Worm (Caenorhabditis elegans): ENCODE results near the gene wdr-20.

wdr-20 gene

ce11 chrV:10134077-10134693 lies at the start of gene wdr-20, which contains the start of the genes C08B6.18 and C08B6.8:
Gene wdr-20, minus strand, starts transcription at chrV:10134158.
Gene C08B6.18, minus strand, starts transcription at chrV:10134127.
Gene C08B6.8, plus strand, starts transcription at chrV:10134643.
- no peak for TF ChIP-seq unc-62 (GFP tag; optimal IDR thresholded peaks at IDR 0.05)

- TF ChIP-seq unc-62 (GFP tag; optimal IDR thresholded peaks at IDR 0.05), result no peak
Measured at ce11 chrV:10182984-10183383, 49.0 kb upstream of the wdr-20 start, which contains the start of gene ZK856.4. Gene ZK856.4, plus strand, starts transcription at chrV:10183284.

DNA sequence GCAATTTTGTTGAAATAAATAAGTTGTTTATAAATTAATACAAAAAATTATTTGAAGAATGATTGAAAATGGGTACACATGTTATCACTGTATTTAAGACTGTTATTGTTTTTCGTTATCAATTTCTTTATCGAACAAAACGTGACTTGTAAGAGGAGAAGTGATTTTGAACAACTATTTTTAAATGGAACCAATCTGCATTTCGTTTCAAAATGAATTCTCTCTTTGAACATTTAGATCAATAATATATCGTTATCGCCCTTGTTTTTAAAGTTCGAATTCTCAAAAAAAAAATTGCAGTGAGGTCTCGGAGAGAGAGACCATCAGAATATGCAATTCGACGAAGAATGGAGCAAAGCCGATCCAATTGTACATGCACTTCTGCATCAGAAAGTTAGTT lies 45.3 kb upstream of the wdr-20 start, which contains the start of gene cul-5:
Gene cul-5, plus strand, starts transcription at position 301 of the 400 bp plus-strand sequence.
- no peak for TF ChIP-seq unc-62 (GFP tag; optimal IDR thresholded peaks at IDR 0.05)

DNA sequence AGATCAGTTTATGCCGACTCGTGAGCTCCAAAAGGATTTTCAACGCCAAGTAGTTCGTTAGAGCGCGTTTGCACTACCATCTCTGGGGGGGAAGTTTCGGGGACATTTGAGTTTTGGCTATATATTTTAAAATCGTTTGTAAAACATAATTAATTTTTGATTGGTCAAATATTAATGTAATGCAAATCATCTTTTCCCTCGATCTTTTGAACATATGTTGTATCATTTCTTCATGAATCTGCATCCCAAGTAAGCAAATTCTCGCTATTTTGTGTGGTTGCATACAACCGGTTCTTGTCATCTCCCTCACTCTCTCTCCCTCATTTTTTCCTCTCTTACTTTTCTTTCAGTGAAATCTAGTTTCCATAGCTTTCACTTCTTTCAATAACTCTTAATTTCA lies 44.2 kb upstream of the wdr-20 start:
- TF ChIP-seq unc-62 (GFP tag; optimal IDR thresholded peaks at IDR 0.05), result no peak

DNA sequence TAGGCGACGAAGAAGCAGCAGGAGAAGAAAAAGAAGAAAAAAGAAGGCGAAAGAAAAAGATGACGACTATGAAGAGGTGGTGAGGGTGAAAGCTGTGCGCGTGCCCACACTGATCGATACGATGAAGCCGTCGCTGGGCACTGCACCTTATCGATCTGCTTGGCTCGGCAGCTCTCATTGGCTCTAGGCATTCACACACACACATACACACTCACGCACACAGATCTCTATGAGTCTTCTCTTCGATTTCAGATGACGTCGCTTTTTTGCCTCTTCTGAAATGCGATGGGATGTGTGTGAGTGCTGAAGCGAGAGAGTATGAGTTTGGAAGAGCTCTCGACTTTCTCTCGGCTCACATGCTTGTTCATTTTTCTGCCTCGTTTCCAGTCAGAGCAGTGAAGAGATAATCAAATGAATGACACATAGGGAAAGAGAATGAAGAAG lies 40.7 kb upstream of the wdr-20 start:
- no peak for TF ChIP-seq unc-62 (GFP tag; optimal IDR thresholded peaks at IDR 0.05)

- TF ChIP-seq unc-62 (GFP tag; optimal IDR thresholded peaks at IDR 0.05), result no peak
Measured at ce11 chrV:10173653-10174052, 39.7 kb upstream of the wdr-20 start, which contains the start of gene egl-3. Gene egl-3, minus strand, starts transcription at chrV:10173753.

ce11 chrV:10168870-10169269 lies 34.9 kb upstream of the wdr-20 start:
- no peak for TF ChIP-seq unc-62 (GFP tag; optimal IDR thresholded peaks at IDR 0.05)

DNA sequence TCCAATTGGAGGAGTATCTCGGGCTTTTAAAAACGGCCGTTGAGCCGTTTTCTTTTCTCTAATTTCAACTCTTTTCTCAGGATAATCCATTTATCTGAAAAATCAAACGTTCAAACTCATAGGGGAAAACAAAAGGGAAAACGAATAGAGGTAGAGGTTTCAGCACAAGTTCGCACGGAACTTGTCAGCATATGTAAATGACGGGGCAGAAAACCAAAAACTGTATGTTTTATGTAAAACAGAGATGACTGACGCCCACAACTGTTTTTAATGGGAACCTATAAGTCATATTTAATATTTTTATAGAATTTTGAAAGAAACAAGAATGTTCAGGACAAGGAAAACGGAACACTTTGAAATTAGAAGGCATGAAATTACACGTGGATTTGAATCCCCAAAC lies 32.4 kb upstream of the wdr-20 start, which contains the start of gene C51E3.6:
Gene C51E3.6, minus strand, starts transcription at position 101 of the 400 bp plus-strand sequence.
- no peak for TF ChIP-seq unc-62 (GFP tag; optimal IDR thresholded peaks at IDR 0.05)

ce11 chrV:10160954-10161353 lies 27.0 kb upstream of the wdr-20 start, which contains the start of gene C51E3.10:
Gene C51E3.10, minus strand, starts transcription at chrV:10161134.
- no peak for TF ChIP-seq unc-62 (GFP tag; optimal IDR thresholded peaks at IDR 0.05)

DNA sequence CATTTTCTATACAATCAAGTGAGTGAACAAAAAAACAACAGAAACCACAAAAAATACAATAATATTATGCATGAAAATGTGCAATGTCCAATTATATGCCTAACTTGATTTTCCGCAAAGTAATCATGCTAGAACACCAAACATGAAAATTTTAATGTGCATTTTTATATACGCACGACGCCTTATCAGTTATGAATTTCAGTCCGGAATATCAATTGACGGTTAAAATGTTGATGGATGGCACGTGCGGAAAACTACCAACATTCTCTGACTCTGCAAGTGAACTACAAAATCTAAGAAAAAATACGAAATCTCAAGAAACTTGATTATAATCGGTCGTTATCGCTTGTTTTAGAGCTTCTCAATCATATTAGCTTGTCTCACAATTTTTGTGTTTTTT lies 26.0 kb upstream of the wdr-20 start:
- TF ChIP-seq unc-62 (GFP tag; optimal IDR thresholded peaks at IDR 0.05), result no peak

DNA sequence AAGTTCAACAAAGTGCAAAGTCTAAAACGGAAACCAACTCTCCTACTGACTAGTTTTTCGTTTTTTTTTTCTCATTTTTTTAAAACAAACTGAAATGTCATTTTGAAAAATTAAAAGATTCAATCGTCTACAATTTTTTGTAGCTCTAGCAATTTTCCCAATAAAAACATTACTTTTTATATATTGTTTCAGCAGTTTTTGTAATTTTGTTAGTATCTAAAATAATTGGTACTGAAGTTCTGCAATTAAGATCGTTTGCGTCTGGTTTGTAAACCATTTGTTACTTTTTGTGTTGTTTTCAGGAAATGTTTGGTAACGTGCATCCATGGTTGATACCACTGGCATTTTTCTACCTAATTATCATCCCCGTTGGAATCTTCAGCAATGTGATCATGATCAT lies 24.6 kb upstream of the wdr-20 start, which contains the start of gene srsx-30:
Gene srsx-30, plus strand, starts transcription at position 301 of the 400 bp plus-strand sequence.
- no peak for TF ChIP-seq unc-62 (GFP tag; optimal IDR thresholded peaks at IDR 0.05)

- no peak for TF ChIP-seq unc-62 (GFP tag; optimal IDR thresholded peaks at IDR 0.05)
Measured at ce11 chrV:10154698-10155097, 20.7 kb upstream of the wdr-20 start, which contains the start of gene srsx-29. Gene srsx-29, plus strand, starts transcription at chrV:10154998.

DNA sequence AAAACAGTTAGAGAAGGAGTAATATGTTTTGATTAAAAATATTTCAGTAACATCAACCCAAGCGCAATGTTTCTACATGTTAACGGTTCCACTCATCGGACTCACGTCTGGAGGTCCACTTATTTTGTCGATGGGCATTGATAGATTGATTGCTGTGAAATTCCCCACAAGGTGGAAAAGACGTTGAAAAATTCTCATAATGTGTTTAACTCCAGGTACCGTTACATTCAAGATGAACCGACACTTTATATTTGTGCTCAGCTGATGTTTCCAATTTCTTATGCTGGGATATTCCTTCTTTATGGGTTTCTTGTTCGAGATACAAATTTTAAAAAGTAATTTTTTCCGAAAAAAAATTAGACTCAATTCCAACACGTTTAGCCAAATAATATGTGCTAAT lies 19.1 kb upstream of the wdr-20 start:
- TF ChIP-seq unc-62 (GFP tag; optimal IDR thresholded peaks at IDR 0.05), result no peak

- TF ChIP-seq unc-62 (GFP tag; optimal IDR thresholded peaks at IDR 0.05), result no peak
Measured at ce11 chrV:10152278-10152677, 18.3 kb upstream of the wdr-20 start, which contains the start of gene srsx-28. Gene srsx-28, plus strand, starts transcription at chrV:10152578.

DNA sequence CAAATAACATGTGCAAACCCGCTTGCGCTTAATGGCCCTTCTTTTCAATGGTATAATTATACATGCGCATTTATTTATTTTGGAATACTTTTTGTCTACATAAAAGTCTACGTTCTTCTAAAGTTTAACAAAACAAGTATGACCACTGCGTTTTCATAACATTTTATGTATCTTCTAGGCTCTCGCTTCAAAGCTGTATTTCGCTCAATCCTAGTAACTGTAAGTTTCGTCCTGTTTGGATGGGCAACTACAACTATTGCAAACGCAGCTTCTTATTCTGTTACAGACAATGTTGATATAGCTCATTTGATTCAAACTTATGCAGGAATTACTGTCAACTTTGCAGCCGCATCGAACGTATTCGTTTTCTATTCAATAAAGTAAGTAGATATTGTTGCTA lies 15.8 kb upstream of the wdr-20 start, which contains the start of gene srsx-27:
Gene srsx-27, plus strand, starts transcription at position 301 of the 400 bp plus-strand sequence.
- no peak for TF ChIP-seq unc-62 (GFP tag; optimal IDR thresholded peaks at IDR 0.05)

DNA sequence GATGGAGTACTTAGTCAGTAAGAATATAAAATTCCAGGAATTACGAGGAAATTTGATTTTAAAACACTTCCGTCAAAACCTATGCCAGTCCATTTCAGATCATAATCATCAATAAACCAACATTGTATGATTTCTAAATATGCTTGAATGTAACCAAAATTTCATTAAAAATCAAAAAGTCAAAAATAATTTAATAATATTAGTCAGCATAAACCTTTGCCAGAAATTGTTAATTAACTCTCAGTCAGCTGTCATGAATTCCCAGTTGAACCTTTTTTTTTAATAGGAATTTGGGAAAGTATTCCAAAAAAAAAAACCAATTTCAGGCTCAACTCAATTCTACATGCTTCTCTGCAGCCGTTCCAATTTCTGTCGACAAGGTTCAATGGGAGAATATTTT lies 14.4 kb upstream of the wdr-20 start, which contains the start of gene srsx-26:
Gene srsx-26, plus strand, starts transcription at position 301 of the 400 bp plus-strand sequence.
- TF ChIP-seq unc-62 (GFP tag; optimal IDR thresholded peaks at IDR 0.05), result no peak

- TF ChIP-seq unc-62 (GFP tag; optimal IDR thresholded peaks at IDR 0.05), result no peak
Measured at ce11 chrV:10146787-10147186, 12.8 kb upstream of the wdr-20 start.
